Worm (Caenorhabditis elegans) whole organism, mixed stage, embryonic: ENCODE measurements around the gene clec-54.

Experiments
- M03D4.4 ChIP-seq: sonication (generic microtip); optimal IDR thresholded peaks from 2 replicates; lab custom pipeline; 2017; ENCODE audit warnings: mild to moderate bottlenecking, missing genetic modification characterization, missing compliant biosample characterization
- bed-3 ChIP-seq: fragments of 200-800 bp; sonication (Bioruptor generic); optimal IDR thresholded peaks from 3 replicates; lab custom pipeline; 2018; ENCODE audit warnings: mild to moderate bottlenecking, missing genetic modification characterization, moderate library complexity, missing compliant biosample characterization
- blmp-1 ChIP-seq: fragments of 150-350 bp; optimal IDR thresholded peaks from 2 replicates; lab custom pipeline; 2014; ENCODE audit warnings: missing biosample characterization, missing genetic modification characterization
- ceh-39 ChIP-seq: fragments of 150-350 bp; optimal IDR thresholded peaks from 2 replicates; lab custom pipeline; 2014; ENCODE audit warnings: missing biosample characterization, missing genetic modification characterization
- ceh-43 ChIP-seq: fragments of 200-800 bp; sonication (Bioruptor generic); optimal IDR thresholded peaks from 2 replicates; lab custom pipeline; 2018; ENCODE audit warnings: mild to moderate bottlenecking, missing genetic modification characterization, moderate library complexity, missing compliant biosample characterization
- ceh-83 ChIP-seq: fragments of 200-800 bp; sonication (Bioruptor generic); optimal IDR thresholded peaks from 2 replicates; lab custom pipeline; 2018; ENCODE audit warnings: mild to moderate bottlenecking, missing genetic modification characterization, missing compliant biosample characterization
- ces-1 ChIP-seq: fragments of 150-350 bp; optimal IDR thresholded peaks from 2 replicates; lab custom pipeline; 2014; ENCODE audit warnings: missing biosample characterization, missing genetic modification reagents, missing genetic modification characterization
- cnd-1 ChIP-seq: fragments of 200-800 bp; sonication (Bioruptor generic); optimal IDR thresholded peaks from 2 replicates; lab custom pipeline; 2018; ENCODE audit warnings: mild to moderate bottlenecking, missing genetic modification characterization, missing compliant biosample characterization
- drap-1 ChIP-seq: fragments of 200-800 bp; sonication (Bioruptor generic); optimal IDR thresholded peaks from 3 replicates; lab custom pipeline; 2018; ENCODE audit warnings: mild to moderate bottlenecking, missing genetic modification characterization, missing compliant biosample characterization
- elt-1 ChIP-seq: sonication (generic microtip); optimal IDR thresholded peaks from 2 replicates; lab custom pipeline; 2017; ENCODE audit warnings: missing genetic modification characterization, mild to moderate bottlenecking, missing compliant biosample characterization, antibody characterized with exemption, moderate library complexity, borderline replicate concordance; ENCODE audit not compliant: insufficient read depth
- elt-3 ChIP-seq: fragments of 150-350 bp; optimal IDR thresholded peaks from 2 replicates; lab custom pipeline; 2014; ENCODE audit warnings: missing biosample characterization, missing genetic modification characterization
- flh-1 ChIP-seq: fragments of 200-800 bp; sonication (Bioruptor generic); optimal IDR thresholded peaks from 2 replicates; lab custom pipeline; 2018; ENCODE audit warnings: mild to moderate bottlenecking, missing genetic modification characterization, moderate library complexity, missing compliant biosample characterization
- ham-2 ChIP-seq: fragments of 200-800 bp; sonication (Bioruptor generic); optimal IDR thresholded peaks from 2 replicates; lab custom pipeline; 2018; ENCODE audit warnings: mild to moderate bottlenecking, missing genetic modification characterization, missing compliant biosample characterization
- hlh-1 ChIP-seq: fragments of 150-350 bp; optimal IDR thresholded peaks from 2 replicates; lab custom pipeline; 2014; ENCODE audit warnings: missing biosample characterization, missing genetic modification reagents, missing genetic modification characterization
- lin-13 ChIP-seq: fragments of 150-350 bp; optimal IDR thresholded peaks from 2 replicates; lab custom pipeline; 2014; ENCODE audit warnings: missing biosample characterization, missing genetic modification characterization
- lin-32 ChIP-seq: fragments of 200-800 bp; sonication (Bioruptor generic); optimal IDR thresholded peaks from 2 replicates; lab custom pipeline; 2018; ENCODE audit warnings: mild to moderate bottlenecking, missing genetic modification characterization, missing compliant biosample characterization
- lsy-2 ChIP-seq: fragments of 150-350 bp; optimal IDR thresholded peaks from 2 replicates; lab custom pipeline; 2014; ENCODE audit warnings: missing biosample characterization, missing genetic modification characterization
- mab-5 ChIP-seq: fragments of 150-350 bp; optimal IDR thresholded peaks from 2 replicates; lab custom pipeline; 2014; ENCODE audit warnings: missing biosample characterization, missing genetic modification characterization
- mep-1 ChIP-seq: fragments of 150-350 bp; optimal IDR thresholded peaks from 2 replicates; lab custom pipeline; 2017; ENCODE audit warnings: missing biosample characterization, missing genetic modification reagents, missing genetic modification characterization, inconsistent platforms
- mls-2 ChIP-seq: sonication (generic microtip); optimal IDR thresholded peaks from 2 replicates; lab custom pipeline; 2016; ENCODE audit warnings: mild to moderate bottlenecking, missing genetic modification characterization, moderate library complexity, missing compliant biosample characterization
- nhr-12 ChIP-seq: fragments of 150-350 bp; optimal IDR thresholded peaks from 2 replicates; lab custom pipeline; 2014; ENCODE audit warnings: missing biosample characterization, missing genetic modification characterization
- nhr-2 ChIP-seq: fragments of 150-350 bp; optimal IDR thresholded peaks from 2 replicates; lab custom pipeline; 2014; ENCODE audit warnings: missing biosample characterization, missing genetic modification characterization
- nhr-237 ChIP-seq: fragments of 150-350 bp; optimal IDR thresholded peaks from 2 replicates; lab custom pipeline; 2014; ENCODE audit warnings: missing biosample characterization, missing genetic modification characterization
- nhr-28 ChIP-seq: fragments of 150-350 bp; optimal IDR thresholded peaks from 2 replicates; lab custom pipeline; 2014; ENCODE audit warnings: missing biosample characterization, missing genetic modification characterization
- nhr-76 ChIP-seq: sonication (generic microtip); optimal IDR thresholded peaks from 2 replicates; lab custom pipeline; 2017; ENCODE audit warnings: missing biosample characterization, missing genetic modification characterization
- pha-4 ChIP-seq: fragments of 150-350 bp; optimal IDR thresholded peaks from 2 replicates; lab custom pipeline; 2018; ENCODE audit warnings: missing biosample characterization, missing genetic modification reagents, missing genetic modification characterization
- sem-2 ChIP-seq: fragments of 200-800 bp; sonication (Bioruptor generic); optimal IDR thresholded peaks from 2 replicates; lab custom pipeline; 2018; ENCODE audit warnings: mild to moderate bottlenecking, missing genetic modification characterization, missing compliant biosample characterization
- snpc-4 ChIP-seq: fragments of 150-350 bp; optimal IDR thresholded peaks from 2 replicates; lab custom pipeline; 2014; ENCODE audit warnings: missing biosample characterization, missing genetic modification characterization
- sptf-1 ChIP-seq: sonication (generic microtip); optimal IDR thresholded peaks from 2 replicates; lab custom pipeline; 2017; ENCODE audit warnings: mild to moderate bottlenecking, missing genetic modification characterization, moderate library complexity, missing compliant biosample characterization
- tbx-8 ChIP-seq: fragments of 200-800 bp; sonication (Bioruptor generic); optimal IDR thresholded peaks from 2 replicates; lab custom pipeline; 2018; ENCODE audit warnings: mild to moderate bottlenecking, missing genetic modification characterization, moderate library complexity, missing compliant biosample characterization
- unc-120 ChIP-seq: sonication (generic microtip); optimal IDR thresholded peaks from 2 replicates; lab custom pipeline; 2017; ENCODE audit warnings: missing genetic modification characterization, missing compliant biosample characterization; ENCODE audit not compliant: poor library complexity, severe bottlenecking
- unc-39 ChIP-seq: fragments of 150-350 bp; optimal IDR thresholded peaks from 2 replicates; lab custom pipeline; 2014; ENCODE audit warnings: missing biosample characterization, missing genetic modification characterization
- unc-62 ChIP-seq: fragments of 150-350 bp; optimal IDR thresholded peaks from 2 replicates; lab custom pipeline; 2014; ENCODE audit warnings: missing biosample characterization, missing genetic modification reagents, missing genetic modification characterization
- zip-8 ChIP-seq: fragments of 150-350 bp; optimal IDR thresholded peaks from 2 replicates; lab custom pipeline; 2014; ENCODE audit warnings: missing biosample characterization, missing genetic modification characterization
- ztf-11 ChIP-seq: fragments of 150-350 bp; optimal IDR thresholded peaks from 2 replicates; lab custom pipeline; 2014; ENCODE audit warnings: missing biosample characterization, missing genetic modification characterization

clec-54 gene

DNA sequence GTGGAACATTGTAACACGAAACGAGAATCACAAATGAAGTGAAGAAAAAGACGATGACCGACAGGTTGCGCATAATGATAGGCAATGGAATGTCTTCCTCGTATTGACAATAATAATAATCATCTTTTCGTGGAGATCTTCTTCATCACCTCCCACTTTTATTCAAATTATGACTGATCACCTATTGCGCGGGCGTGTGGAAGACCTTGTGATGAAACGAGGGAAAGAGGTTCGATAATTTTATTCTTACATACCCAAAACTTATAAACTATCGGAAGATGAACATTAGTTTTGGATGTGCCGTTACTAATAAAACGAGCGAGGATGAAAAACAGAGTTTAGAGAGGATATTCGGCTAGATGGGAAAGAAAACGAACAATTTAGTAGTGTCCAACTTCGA, 46.4 kb downstream of the clec-54 start, which contains the start of gene C53A5.2:
C53A5.2 (minus strand) TSS at position 101 of the 400 bp plus-strand sequence.
- TF ChIP-seq ceh-39 (tag; lab: Kevin White, UChicago), result no peak
- TF ChIP-seq cnd-1, result no peak
- no peak for TF ChIP-seq unc-39
- no peak for TF ChIP-seq flh-1
- no peak for TF ChIP-seq blmp-1
- TF ChIP-seq sptf-1 (tag; lab: Kevin White, UChicago), result no peak
- TF ChIP-seq ceh-83 (GFP tag; lab: Kevin White, UChicago), result no peak
- no peak for TF ChIP-seq snpc-4 (tag; lab: Kevin White, UChicago)
- TF ChIP-seq bed-3 (GFP tag; lab: Kevin White, UChicago), result no peak
- TF ChIP-seq ztf-11 (tag; lab: Kevin White, UChicago), result no peak
- no peak for TF ChIP-seq tbx-8 (GFP tag; lab: Kevin White, UChicago)
- no peak for TF ChIP-seq nhr-28
- TF ChIP-seq mep-1, result no peak
- TF ChIP-seq unc-120 (tag; lab: Kevin White, UChicago), result no peak
- TF ChIP-seq ces-1 (GFP tag; lab: Kevin White, UChicago), result no peak
- no peak for TF ChIP-seq lsy-2 (tag; lab: Kevin White, UChicago)

DNA sequence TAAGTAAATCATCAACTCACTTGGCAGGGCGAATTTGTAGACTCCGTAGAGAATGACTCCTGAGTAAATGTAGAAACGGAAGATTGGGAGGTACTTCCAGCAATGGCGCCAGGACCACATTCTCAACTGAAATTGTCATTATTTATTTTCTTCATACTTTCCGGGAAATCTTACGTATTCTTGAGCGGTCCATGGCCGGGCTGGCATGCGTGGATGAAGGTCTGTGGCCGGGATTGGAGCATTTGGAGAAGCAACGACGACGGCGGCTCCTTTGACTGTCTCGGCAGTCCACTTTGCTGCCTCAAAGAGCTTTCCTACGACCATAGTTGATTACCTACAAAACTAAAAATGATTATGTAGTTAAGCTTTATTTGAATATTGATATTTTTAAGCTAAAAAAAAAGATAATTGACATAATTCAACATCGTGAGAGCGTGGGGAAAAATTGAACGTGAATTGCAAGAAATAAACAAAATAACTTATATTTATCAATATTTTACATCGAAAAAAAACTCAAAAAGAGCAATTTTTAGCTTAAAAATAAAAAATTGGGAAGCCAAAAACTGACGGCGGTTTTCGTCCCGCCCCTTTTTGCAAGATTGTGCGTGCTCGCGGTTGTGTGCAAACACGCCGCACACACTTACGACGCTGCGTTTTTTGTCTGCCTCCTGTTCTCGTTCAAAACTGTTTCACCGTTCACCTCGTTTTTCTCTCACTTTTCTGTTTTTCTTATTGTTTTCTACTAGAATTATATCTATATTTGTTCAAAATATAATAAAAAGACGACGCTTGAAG, 47.3 kb downstream of the clec-54 start, which contains the start of gene ril-1:
ril-1 (minus strand) TSS at position 342 of the 795 bp plus-strand sequence.
- TF ChIP-seq lsy-2 (tag; lab: Kevin White, UChicago) (peak; percentile 58), zip-8 (tag; lab: Kevin White, UChicago) (no peak), tbx-8 (GFP tag; lab: Kevin White, UChicago) (peak; percentile 20), elt-1 (tag; lab: Kevin White, UChicago) (peak; percentile 14), bed-3 (GFP tag; lab: Kevin White, UChicago) (no peak), ceh-43 (GFP tag; lab: Kevin White, UChicago) (peak; percentile 52), unc-62 (GFP tag; lab: Kevin White, UChicago) (no peak), nhr-12 (tag; lab: Kevin White, UChicago) (no peak), ceh-39 (tag; lab: Kevin White, UChicago) (no peak), pha-4 (no peak), sem-2 (GFP tag; lab: Kevin White, UChicago) (no peak), mab-5 (tag; lab: Kevin White, UChicago) (no peak), unc-120 (tag; lab: Kevin White, UChicago) (peak; percentile 37), cnd-1 (peak; percentile 28), ces-1 (GFP tag; lab: Kevin White, UChicago) (no peak), blmp-1 (peak; percentile 1), lin-13 (tag; lab: Kevin White, UChicago) (no peak), nhr-2 (tag; lab: Kevin White, UChicago) (no peak), drap-1 (GFP tag; lab: Kevin White, UChicago) (peak; percentile 73), snpc-4 (tag; lab: Kevin White, UChicago) (no peak), nhr-237 (tag; lab: Kevin White, UChicago) (no peak), flh-1 (peak; percentile 1), nhr-76 (tag; lab: Kevin White, UChicago) (no peak), nhr-28 (no peak), sptf-1 (tag; lab: Kevin White, UChicago) (peak; percentile 58), lin-32 (GFP tag; lab: Kevin White, UChicago) (no peak), ceh-83 (GFP tag; lab: Kevin White, UChicago) (no peak), ztf-11 (tag; lab: Kevin White, UChicago) (no peak), unc-39 (no peak), mls-2 (tag; lab: Kevin White, UChicago) (no peak), M03D4.4 (tag; lab: Kevin White, UChicago) (peak; percentile 63), ham-2 (GFP tag; lab: Kevin White, UChicago) (no peak), mep-1 (peak; percentile 19), elt-3 (tag; lab: Kevin White, UChicago) (no peak), hlh-1 (tag; lab: Kevin White, UChicago) (peak; percentile 23)

DNA sequence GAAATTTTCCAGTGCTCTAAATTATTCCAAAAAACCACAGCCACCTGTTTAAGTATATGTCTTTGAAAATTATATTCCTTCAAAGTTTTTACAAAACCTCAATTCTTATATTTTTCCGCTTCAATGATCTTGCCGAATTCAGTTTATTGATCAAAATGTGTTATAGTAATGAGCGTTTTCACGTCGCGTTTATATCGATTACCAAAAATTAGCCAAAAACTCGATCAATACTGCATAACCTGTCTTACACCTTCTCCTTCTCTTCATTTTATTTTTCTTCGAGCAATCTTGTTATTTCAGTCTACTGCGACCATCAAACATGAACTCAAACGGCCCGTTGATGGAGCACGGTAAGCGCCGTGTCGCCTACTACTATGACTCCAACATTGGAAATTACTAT, 48.4 kb downstream of the clec-54 start, which contains the start of gene hda-1:
hda-1 (plus strand) TSS at position 301 of the 400 bp plus-strand sequence.
- TF ChIP-seq ztf-11 (tag; lab: Kevin White, UChicago), result no peak
- no peak for TF ChIP-seq unc-62 (GFP tag; lab: Kevin White, UChicago)
- TF ChIP-seq ceh-39 (tag; lab: Kevin White, UChicago), result no peak
- no peak for TF ChIP-seq nhr-237 (tag; lab: Kevin White, UChicago)
- TF ChIP-seq lin-32 (GFP tag; lab: Kevin White, UChicago), result no peak
- TF ChIP-seq mls-2 (tag; lab: Kevin White, UChicago), result no peak
- no peak for TF ChIP-seq snpc-4 (tag; lab: Kevin White, UChicago)
- TF ChIP-seq nhr-28, result no peak
- TF ChIP-seq hlh-1 (tag; lab: Kevin White, UChicago), result no peak
- no peak for TF ChIP-seq nhr-76 (tag; lab: Kevin White, UChicago)
- TF ChIP-seq lin-13 (tag; lab: Kevin White, UChicago), result no peak
- no peak for TF ChIP-seq ceh-83 (GFP tag; lab: Kevin White, UChicago)
- no peak for TF ChIP-seq mep-1
